Worm (Caenorhabditis elegans): ENCODE data around the gene ddn-2.

The ddn-2 gene

DNA sequence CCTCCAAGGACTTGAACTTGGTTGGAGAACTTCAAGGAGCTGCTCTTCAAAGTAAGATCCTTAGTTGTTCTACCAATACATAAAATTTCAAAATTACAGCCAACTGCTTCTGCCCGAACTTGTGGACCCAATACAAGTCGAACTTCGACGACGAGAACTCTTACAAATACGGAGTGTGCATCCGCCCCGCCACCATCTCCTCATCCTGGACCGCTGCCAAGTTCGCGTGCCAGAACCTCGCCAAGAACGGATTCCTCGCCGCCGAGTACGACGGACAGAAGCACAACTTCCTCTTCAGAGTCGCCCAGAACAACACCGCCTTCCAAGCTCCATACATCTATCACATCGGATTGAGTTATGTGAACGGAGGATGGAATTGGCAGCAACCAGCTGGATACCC is 12.2 kb upstream of the ddn-2 start:
- no peak for TF ChIP-seq pqm-1 (tag; optimal IDR thresholded peaks at IDR 0.05)

DNA sequence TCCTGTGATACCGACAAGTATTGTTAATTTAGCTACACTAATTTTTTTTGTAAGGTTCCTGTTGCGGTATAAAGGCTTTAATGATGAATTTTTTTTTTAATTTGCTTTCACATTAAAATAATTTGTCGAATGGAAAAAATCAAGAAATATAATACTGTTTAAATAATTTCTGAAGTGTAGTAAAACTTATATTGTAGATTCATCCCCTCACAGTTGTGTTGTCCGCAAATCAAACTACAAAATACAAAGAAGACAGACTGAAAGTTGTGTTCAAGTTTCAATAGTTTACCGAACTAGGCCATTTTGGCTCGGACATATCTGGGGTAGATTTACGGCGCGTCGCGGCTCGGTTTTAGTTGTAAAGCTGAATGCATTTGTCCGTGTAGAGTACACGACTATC is 11.5 kb upstream of the ddn-2 start:
- TF ChIP-seq egl-5 (tag; optimal IDR thresholded peaks at IDR 0.05) (no peak), tbx-2 (tag; optimal IDR thresholded peaks at IDR 0.05) (no peak), ama-1 (optimal IDR thresholded peaks at IDR 0.05) (no peak)

DNA sequence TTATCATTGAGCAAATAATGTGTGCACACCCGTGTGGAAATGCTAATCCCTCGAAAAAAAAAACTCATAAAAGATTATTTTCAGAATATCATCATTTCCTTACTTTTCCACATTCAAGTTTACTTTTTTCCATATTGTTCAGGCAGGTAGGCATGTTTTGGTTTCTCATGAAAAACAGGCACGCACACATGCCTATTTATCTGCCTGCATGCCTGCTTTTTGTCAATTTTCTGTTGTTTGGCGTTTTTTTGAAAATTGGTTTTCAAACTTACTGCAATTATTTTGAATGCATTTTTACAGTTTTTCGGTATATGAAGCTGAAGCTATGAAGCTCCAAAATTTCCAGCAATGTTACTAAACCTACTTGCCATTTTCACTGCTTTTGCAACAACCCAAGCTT is 10.9 kb upstream of the ddn-2 start, which contains the start of gene clec-64:
clec-64 (plus strand) TSS at position 301 of the 400 bp plus-strand sequence.
- no peak for TF ChIP-seq nhr-67 (tag; optimal IDR thresholded peaks at IDR 0.05)
- TF ChIP-seq elt-3 (tag; optimal IDR thresholded peaks at IDR 0.05): no peak
- no peak for TF ChIP-seq eor-1 (tag; optimal IDR thresholded peaks at IDR 0.05)
- TF ChIP-seq daf-12 (tag; optimal IDR thresholded peaks at IDR 0.05): no peak
- no peak for TF ChIP-seq ztf-4 (tag; optimal IDR thresholded peaks at IDR 0.05)
- no peak for TF ChIP-seq zag-1 (tag; optimal IDR thresholded peaks at IDR 0.05)
- TF ChIP-seq hmg-11 (tag; optimal IDR thresholded peaks at IDR 0.05): no peak
- peak; percentile 31 for TF ChIP-seq elt-2 (tag; optimal IDR thresholded peaks at IDR 0.05)

DNA sequence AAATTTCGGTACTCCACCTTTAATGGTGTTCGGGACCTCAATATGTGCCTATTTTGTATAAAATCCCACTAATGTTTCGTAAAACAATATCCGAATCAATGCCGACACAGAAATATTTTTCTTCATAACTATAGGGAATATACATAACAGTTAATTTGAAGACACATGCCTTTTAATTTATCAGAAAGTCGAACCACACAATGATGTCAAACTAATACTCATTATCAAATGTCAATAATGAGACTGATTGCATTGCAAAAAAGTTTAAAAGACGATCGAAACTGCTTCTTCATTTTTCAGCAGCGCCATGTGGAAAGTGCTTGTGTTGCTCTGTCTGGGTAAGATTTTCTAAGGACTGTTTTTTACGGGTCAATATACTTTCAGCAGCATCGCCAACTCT is 7.9 kb upstream of the ddn-2 start, which contains the start of gene clec-65:
clec-65 (plus strand) TSS at position 301 of the 400 bp plus-strand sequence.
- TF ChIP-seq nhr-12 (tag; optimal IDR thresholded peaks at IDR 0.05) (no peak), fkh-10 (GFP tag; optimal IDR thresholded peaks at IDR 0.05) (no peak), elt-2 (tag; optimal IDR thresholded peaks at IDR 0.05) (peak; percentile 36), pqm-1 (tag; optimal IDR thresholded peaks at IDR 0.05) (peak; percentile 2), pha-4 (tag; optimal IDR thresholded peaks at IDR 0.05) (peak; percentile 11)

DNA sequence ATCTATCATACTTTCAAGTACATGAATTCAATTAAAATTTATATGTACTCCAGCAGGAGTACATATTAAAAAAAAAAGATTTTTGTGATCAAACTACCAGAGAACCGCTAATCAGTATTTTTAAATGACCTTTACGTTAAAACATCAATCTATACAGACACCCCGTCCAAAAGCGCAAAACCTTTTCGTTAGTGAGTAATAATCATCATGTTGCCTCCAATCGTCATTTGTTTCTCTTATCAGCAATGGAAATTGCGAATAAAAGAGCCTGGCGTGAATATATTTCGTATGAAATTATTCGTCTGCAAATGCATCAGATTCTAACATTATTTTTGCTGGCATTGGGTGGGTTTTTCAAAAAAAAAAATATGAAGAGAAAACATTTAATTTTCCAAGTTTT is 4.7 kb upstream of the ddn-2 start, which contains the start of gene clec-66:
clec-66 (plus strand) TSS at position 225 of the 400 bp plus-strand sequence.
- no peak for TF ChIP-seq snpc-4 (tag; optimal IDR thresholded peaks at IDR 0.05)
- peak; percentile 18 for TF ChIP-seq pqm-1 (tag; optimal IDR thresholded peaks at IDR 0.05)
- no peak for TF ChIP-seq lin-15B (tag; optimal IDR thresholded peaks at IDR 0.05)
- no peak for TF ChIP-seq skn-1 (tag; optimal IDR thresholded peaks at IDR 0.05)
- TF ChIP-seq lin-39 (tag; optimal IDR thresholded peaks at IDR 0.05): no peak
- TF ChIP-seq elt-2 (tag; optimal IDR thresholded peaks at IDR 0.05): peak; percentile 27
- no peak for TF ChIP-seq egl-5 (tag; optimal IDR thresholded peaks at IDR 0.05)

DNA sequence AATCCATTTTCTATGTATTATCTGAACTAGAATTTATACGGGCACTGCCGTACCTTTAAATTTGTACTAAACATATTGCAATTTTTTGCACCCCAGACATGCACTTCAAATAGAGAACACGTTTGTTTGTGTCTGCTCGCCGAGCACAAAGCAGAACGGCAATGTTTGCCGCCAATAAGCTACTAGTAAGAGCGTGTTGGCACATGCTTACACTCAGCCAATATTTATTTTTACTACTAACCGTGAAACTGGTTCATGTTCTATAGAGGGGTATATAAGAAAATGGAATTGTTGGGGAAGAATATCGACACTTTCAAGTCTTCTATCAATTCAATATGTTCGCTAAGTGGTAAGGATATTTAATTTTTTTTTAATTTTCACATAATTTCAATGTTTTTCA is 1.8 kb upstream of the ddn-2 start, which contains the start of gene nspb-11:
nspb-11 (plus strand) TSS at position 301 of the 400 bp plus-strand sequence.
- TF ChIP-seq pqm-1 (tag; optimal IDR thresholded peaks at IDR 0.05) (no peak), unc-39 (tag; optimal IDR thresholded peaks at IDR 0.05) (no peak), R02D3.7 (tag; optimal IDR thresholded peaks at IDR 0.05) (no peak), unc-62 (GFP tag; optimal IDR thresholded peaks at IDR 0.05) (no peak)

DNA sequence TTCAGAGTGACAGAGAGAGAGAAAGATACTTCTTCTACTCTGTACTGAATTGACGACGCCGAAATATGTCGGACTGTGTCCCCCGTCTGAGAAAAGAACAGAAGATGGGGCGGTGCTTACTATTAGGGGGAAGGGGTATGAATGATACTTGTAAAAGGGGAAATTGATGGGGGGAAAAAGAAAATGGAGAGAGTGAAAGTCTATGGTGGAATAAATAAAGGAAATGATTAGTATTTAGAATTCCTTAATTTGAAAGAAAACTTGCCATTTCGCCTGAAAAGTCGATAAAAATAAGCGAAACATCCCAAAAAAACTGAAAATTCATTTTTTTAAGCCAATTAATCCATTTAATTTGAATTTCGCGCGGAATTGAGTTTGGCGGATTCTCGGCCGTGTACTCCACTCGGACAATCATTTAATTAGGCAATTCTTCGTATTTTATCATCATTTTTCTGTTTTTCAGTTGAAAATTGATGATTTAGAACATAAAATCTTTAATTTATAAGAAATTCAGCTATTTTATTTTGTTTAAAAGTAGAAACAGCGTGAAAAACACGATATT is 5.7 kb downstream of the ddn-2 start, which contains the start of gene F35C5.12:
F35C5.12 (minus strand) TSS at position 51 of the 562 bp plus-strand sequence.
- peak; percentile 67 for TF ChIP-seq nhr-23 (tag; optimal IDR thresholded peaks at IDR 0.05)
- peak; percentile 8 for TF ChIP-seq elt-2 (tag; optimal IDR thresholded peaks at IDR 0.05)
- TF ChIP-seq ceh-28 (tag; optimal IDR thresholded peaks at IDR 0.05): no peak
- no peak for TF ChIP-seq egl-27 (tag; optimal IDR thresholded peaks at IDR 0.05)
- TF ChIP-seq daf-12 (tag; optimal IDR thresholded peaks at IDR 0.05): no peak
- TF ChIP-seq mdl-1 (tag; optimal IDR thresholded peaks at IDR 0.05): no peak
- peak; percentile 6 for TF ChIP-seq lin-15B (tag; optimal IDR thresholded peaks at IDR 0.05)
- no peak for TF ChIP-seq nhr-28 (tag; optimal IDR thresholded peaks at IDR 0.05)
- no peak for TF ChIP-seq ama-1 (optimal IDR thresholded peaks at IDR 0.05)
- no peak for TF ChIP-seq unc-62 (GFP tag; optimal IDR thresholded peaks at IDR 0.05)
- no peak for TF ChIP-seq nhr-77 (tag; optimal IDR thresholded peaks at IDR 0.05)
- no peak for TF ChIP-seq aly-2 (tag; optimal IDR thresholded peaks at IDR 0.05)
- no peak for TF ChIP-seq zag-1 (tag; optimal IDR thresholded peaks at IDR 0.05)
- no peak for TF ChIP-seq eor-1 (tag; optimal IDR thresholded peaks at IDR 0.05)
- no peak for TF ChIP-seq pqm-1 (tag; optimal IDR thresholded peaks at IDR 0.05)
- no peak for TF ChIP-seq sea-2 (GFP tag; optimal IDR thresholded peaks at IDR 0.05)
- TF ChIP-seq nfya-1 (tag; optimal IDR thresholded peaks at IDR 0.05; ENCODE audit: insufficient read depth): peak; percentile 39
- no peak for TF ChIP-seq ceh-82 (tag; optimal IDR thresholded peaks at IDR 0.05)
- TF ChIP-seq lsy-12 (tag; optimal IDR thresholded peaks at IDR 0.05): peak; percentile 23
- no peak for TF ChIP-seq mml-1 (tag; optimal IDR thresholded peaks at IDR 0.05)
- peak; percentile 66 for TF ChIP-seq skn-1 (tag; optimal IDR thresholded peaks at IDR 0.05)
- TF ChIP-seq nhr-237 (tag; optimal IDR thresholded peaks at IDR 0.05): no peak
- TF ChIP-seq pha-4 (tag; optimal IDR thresholded peaks at IDR 0.05): peak; percentile 48

Data from whole organism, L3 larva.